Fruit fly (Drosophila melanogaster) whole organism, embryonic: ENCODE data around the gene sol.

Experiments
- Bteb2 ChIP-seq: fragments of 200-800 bp; sonication (Bioruptor generic); optimal IDR thresholded peaks from 2 replicates; lab custom pipeline; 2016; ENCODE audit warnings: missing biosample characterization, missing genetic modification characterization
- CG10366 ChIP-seq: fragments of 200-800 bp; sonication (Bioruptor generic); IDR thresholded peaks from 2 replicates; pipeline ENCODE4 v1.3.6; 2022; ENCODE audit warnings: missing biosample characterization, missing genetic modification characterization
- CG11560 ChIP-seq: fragments of 200-800 bp; sonication (Bioruptor generic); IDR thresholded peaks from 3 replicates; pipeline ENCODE4 v1.3.6; 2022; ENCODE audit warnings: missing biosample characterization, missing genetic modification characterization
- CG12236 ChIP-seq: fragments of 200-800 bp; sonication (Bioruptor generic); optimal IDR thresholded peaks from 2 replicates; lab custom pipeline; 2016; ENCODE audit warnings: missing biosample characterization, missing genetic modification characterization
- CG15011 ChIP-seq: fragments of 200-800 bp; sonication (Bioruptor generic); optimal IDR thresholded peaks from 3 replicates; lab custom pipeline; 2018; ENCODE audit warnings: missing biosample characterization, mild to moderate bottlenecking, missing genetic modification characterization
- CG15479 ChIP-seq: fragments of 200-800 bp; sonication (Bioruptor generic); optimal IDR thresholded peaks from 3 replicates; lab custom pipeline; 2019; ENCODE audit warnings: missing biosample characterization, mild to moderate bottlenecking, missing genetic modification characterization, moderate library complexity
- CG1647 ChIP-seq: fragments of 200-800 bp; sonication (Bioruptor generic); optimal IDR thresholded peaks from 3 replicates; lab custom pipeline; 2016; ENCODE audit warnings: missing biosample characterization, missing genetic modification characterization
- CG18619 ChIP-seq: fragments of 200-800 bp; sonication (Bioruptor generic); optimal IDR thresholded peaks from 3 replicates; lab custom pipeline; 2017; ENCODE audit warnings: missing biosample characterization, mild to moderate bottlenecking, missing genetic modification characterization
- CG18764 ChIP-seq: fragments of 200-800 bp; sonication (Bioruptor generic); optimal IDR thresholded peaks from 3 replicates; lab custom pipeline; 2016; ENCODE audit warnings: missing biosample characterization, missing genetic modification characterization
- CG3163 ChIP-seq: fragments of 200-800 bp; sonication (Bioruptor generic); optimal IDR thresholded peaks from 3 replicates; lab custom pipeline; 2016; ENCODE audit warnings: missing biosample characterization, missing genetic modification characterization
- CG3281 ChIP-seq: fragments of 200-800 bp; sonication (Bioruptor generic); optimal IDR thresholded peaks from 3 replicates; lab custom pipeline; 2017; ENCODE audit warnings: missing biosample characterization, mild to moderate bottlenecking, missing genetic modification characterization
- CG33557 ChIP-seq: fragments of 200-800 bp; sonication (Bioruptor generic); optimal IDR thresholded peaks from 2 replicates; lab custom pipeline; 2019; ENCODE audit warnings: missing biosample characterization, mild to moderate bottlenecking, missing genetic modification characterization, moderate library complexity
- CG34224 ChIP-seq: fragments of 200-800 bp; sonication (Bioruptor generic); IDR thresholded peaks from 3 replicates; pipeline ENCODE4 v1.3.6; 2022; ENCODE audit warnings: missing biosample characterization, missing genetic modification characterization; ENCODE audit not compliant: partially characterized antibody
- CG4854 ChIP-seq: fragments of 200-800 bp; sonication (Bioruptor generic); optimal IDR thresholded peaks from 2 replicates; lab custom pipeline; 2016; ENCODE audit warnings: missing biosample characterization, missing genetic modification characterization, inconsistent platforms
- CG6689 ChIP-seq: fragments of 200-800 bp; sonication (Bioruptor generic); IDR thresholded peaks from 2 replicates; pipeline ENCODE4 v1.3.6; 2022; ENCODE audit warnings: missing biosample characterization, missing genetic modification characterization
- CG6813 ChIP-seq: fragments of 200-800 bp; sonication (Bioruptor generic); optimal IDR thresholded peaks from 2 replicates; lab custom pipeline; 2017; ENCODE audit warnings: missing biosample characterization, missing genetic modification characterization, mild to moderate bottlenecking, moderate library complexity, missing genetic modification reagents
- CG7372 ChIP-seq: fragments of 200-800 bp; sonication (Bioruptor generic); IDR thresholded peaks from 2 replicates; pipeline ENCODE4 v1.3.6; 2022; ENCODE audit warnings: missing biosample characterization, missing genetic modification characterization
- CG8290 ChIP-seq, 3 experiments: fragments of 200-800 bp; sonication (Bioruptor generic); optimal IDR thresholded peaks; 2 replicates each; lab custom pipeline; 2016 to 2019; ENCODE audit warnings: missing biosample characterization in 3 of 3, missing genetic modification characterization in 3 of 3, mild to moderate bottlenecking in 2 of 3, moderate library complexity in 1 of 3
- CG9932 ChIP-seq: fragments of 200-800 bp; sonication (Bioruptor generic); IDR thresholded peaks from 2 replicates; pipeline ENCODE4 v1.3.6; 2022; ENCODE audit warnings: missing biosample characterization, missing genetic modification characterization
- D19B ChIP-seq: fragments of 200-800 bp; sonication (Bioruptor generic); optimal IDR thresholded peaks from 2 replicates; lab custom pipeline; 2017; ENCODE audit warnings: missing biosample characterization, mild to moderate bottlenecking, missing genetic modification characterization
- Doc3 ChIP-seq: fragments of 200-800 bp; sonication (Bioruptor generic); IDR thresholded peaks from 3 replicates; pipeline ENCODE4 v1.3.6; 2022; ENCODE audit warnings: missing biosample characterization, missing genetic modification characterization; ENCODE audit not compliant: partially characterized antibody
- HmgZ ChIP-seq: fragments of 200-800 bp; sonication (Bioruptor generic); optimal IDR thresholded peaks from 2 replicates; lab custom pipeline; 2018; ENCODE audit warnings: missing biosample characterization, mild to moderate bottlenecking, missing genetic modification characterization
- Hr51 ChIP-seq, 2 experiments: fragments of 200-800 bp; sonication (Bioruptor generic); optimal IDR thresholded peaks; 2 replicates in 1 of 2; 3 replicates in 1 of 2; lab custom pipeline; 2016 to 2018; ENCODE audit warnings: missing biosample characterization in 2 of 2, missing genetic modification characterization in 2 of 2, mild to moderate bottlenecking in 1 of 2, moderate library complexity in 1 of 2
- Nf-YB ChIP-seq: fragments of 200-800 bp; sonication (Bioruptor generic); optimal IDR thresholded peaks from 3 replicates; lab custom pipeline; 2019; ENCODE audit warnings: missing biosample characterization, mild to moderate bottlenecking, missing genetic modification characterization, moderate library complexity
- Optix ChIP-seq: fragments of 200-800 bp; sonication (Bioruptor generic); IDR thresholded peaks from 3 replicates; pipeline ENCODE4 v1.3.6; 2022; ENCODE audit warnings: missing biosample characterization, missing genetic modification characterization
- Ssrp ChIP-seq: fragments of 200-800 bp; sonication (Bioruptor generic); optimal IDR thresholded peaks from 2 replicates; lab custom pipeline; 2018; ENCODE audit warnings: missing biosample characterization, mild to moderate bottlenecking, missing genetic modification characterization, moderate library complexity
- ap ChIP-seq: fragments of 200-800 bp; sonication (Bioruptor generic); IDR thresholded peaks from 2 replicates; pipeline ENCODE4 v1.3.6; 2022; ENCODE audit warnings: missing biosample characterization, missing genetic modification characterization
- dpn ChIP-seq, 2 experiments: fragments of 200-800 bp; sonication (Bioruptor generic); optimal IDR thresholded peaks; 3 replicates each; lab custom pipeline; 2016; ENCODE audit warnings: missing biosample characterization in 2 of 2, missing genetic modification characterization in 2 of 2
- emc ChIP-seq: fragments of 200-800 bp; sonication (Bioruptor generic); optimal IDR thresholded peaks from 2 replicates; lab custom pipeline; 2016; ENCODE audit warnings: missing biosample characterization, missing genetic modification characterization
- fd64A ChIP-seq: fragments of 200-800 bp; sonication (Bioruptor generic); optimal IDR thresholded peaks from 3 replicates; lab custom pipeline; 2018; ENCODE audit warnings: missing biosample characterization, mild to moderate bottlenecking, missing genetic modification characterization
- gcm2 ChIP-seq: fragments of 200-800 bp; sonication (Bioruptor generic); optimal IDR thresholded peaks from 2 replicates; lab custom pipeline; 2016; ENCODE audit warnings: missing biosample characterization, missing genetic modification characterization
- grau ChIP-seq: fragments of 200-800 bp; optimal IDR thresholded peaks from 3 replicates; lab custom pipeline; 2019; ENCODE audit warnings: missing biosample characterization, mild to moderate bottlenecking, missing genetic modification characterization, moderate library complexity
- gro ChIP-seq: fragments of 200-800 bp; sonication (Bioruptor generic); optimal IDR thresholded peaks from 2 replicates; lab custom pipeline; 2016; ENCODE audit warnings: missing biosample characterization, missing genetic modification characterization
- hb ChIP-seq: fragments of 200-800 bp; sonication (Bioruptor generic); IDR thresholded peaks from 3 replicates; pipeline ENCODE4 v1.3.6; 2022; ENCODE audit warnings: missing biosample characterization, missing genetic modification characterization; ENCODE audit not compliant: partially characterized antibody
- inv ChIP-seq: fragments of 200-800 bp; sonication (Bioruptor generic); IDR thresholded peaks from 2 replicates; pipeline ENCODE4 v1.3.6; 2022; ENCODE audit warnings: missing biosample characterization, missing genetic modification characterization; ENCODE audit not compliant: partially characterized antibody
- jigr1 ChIP-seq: fragments of 200-800 bp; sonication (Bioruptor generic); IDR thresholded peaks from 3 replicates; pipeline ENCODE4 v1.3.6; 2022; ENCODE audit warnings: missing biosample characterization, missing genetic modification characterization
- jumu ChIP-seq: fragments of 200-800 bp; sonication (Bioruptor generic); optimal IDR thresholded peaks from 3 replicates; lab custom pipeline; 2016; ENCODE audit warnings: missing biosample characterization, missing genetic modification characterization
- ken ChIP-seq: fragments of 200-800 bp; sonication (Bioruptor generic); IDR thresholded peaks from 3 replicates; pipeline ENCODE4 v1.3.6; 2022; ENCODE audit warnings: missing biosample characterization, missing genetic modification characterization
- lab ChIP-seq: fragments of 200-800 bp; sonication (Bioruptor generic); optimal IDR thresholded peaks from 3 replicates; lab custom pipeline; 2017; ENCODE audit warnings: missing biosample characterization, missing genetic modification characterization, mild to moderate bottlenecking, moderate library complexity, missing genetic modification reagents
- mld ChIP-seq: fragments of 200-800 bp; sonication (Bioruptor generic); IDR thresholded peaks from 3 replicates; pipeline ENCODE4 v1.3.6; 2022; ENCODE audit warnings: missing biosample characterization, missing genetic modification characterization; ENCODE audit not compliant: partially characterized antibody
- oc ChIP-seq: fragments of 200-800 bp; sonication (Bioruptor generic); optimal IDR thresholded peaks from 2 replicates; lab custom pipeline; 2018; ENCODE audit warnings: missing biosample characterization, mild to moderate bottlenecking, missing genetic modification characterization, moderate library complexity
- odd ChIP-seq: fragments of 200-800 bp; sonication (Bioruptor generic); optimal IDR thresholded peaks from 2 replicates; lab custom pipeline; 2017; ENCODE audit warnings: missing biosample characterization, mild to moderate bottlenecking, missing genetic modification characterization
- peb ChIP-seq: fragments of 200-800 bp; sonication (Bioruptor generic); IDR thresholded peaks from 2 replicates; pipeline ENCODE4 v1.3.6; 2022; ENCODE audit warnings: missing biosample characterization, missing genetic modification characterization
- schlank ChIP-seq: fragments of 200-800 bp; sonication (Bioruptor generic); optimal IDR thresholded peaks from 2 replicates; lab custom pipeline; 2018; ENCODE audit warnings: missing biosample characterization, mild to moderate bottlenecking, missing genetic modification characterization
- sim ChIP-seq: fragments of 200-800 bp; sonication (Bioruptor generic); IDR thresholded peaks from 2 replicates; pipeline ENCODE4 v1.3.6; 2022; ENCODE audit warnings: missing biosample characterization, missing genetic modification characterization
- toy ChIP-seq: fragments of 200-800 bp; sonication (Bioruptor generic); IDR thresholded peaks from 2 replicates; pipeline ENCODE4 v1.3.6; 2022; ENCODE audit warnings: missing biosample characterization, missing genetic modification characterization
- trh ChIP-seq: fragments of 200-800 bp; sonication (Bioruptor generic); optimal IDR thresholded peaks from 2 replicates; lab custom pipeline; 2016; ENCODE audit warnings: missing biosample characterization, missing genetic modification characterization
- wek ChIP-seq: fragments of 200-800 bp; sonication (Bioruptor generic); optimal IDR thresholded peaks from 3 replicates; lab custom pipeline; 2018; ENCODE audit warnings: missing biosample characterization, mild to moderate bottlenecking, missing genetic modification characterization, moderate library complexity

sol gene

DNA sequence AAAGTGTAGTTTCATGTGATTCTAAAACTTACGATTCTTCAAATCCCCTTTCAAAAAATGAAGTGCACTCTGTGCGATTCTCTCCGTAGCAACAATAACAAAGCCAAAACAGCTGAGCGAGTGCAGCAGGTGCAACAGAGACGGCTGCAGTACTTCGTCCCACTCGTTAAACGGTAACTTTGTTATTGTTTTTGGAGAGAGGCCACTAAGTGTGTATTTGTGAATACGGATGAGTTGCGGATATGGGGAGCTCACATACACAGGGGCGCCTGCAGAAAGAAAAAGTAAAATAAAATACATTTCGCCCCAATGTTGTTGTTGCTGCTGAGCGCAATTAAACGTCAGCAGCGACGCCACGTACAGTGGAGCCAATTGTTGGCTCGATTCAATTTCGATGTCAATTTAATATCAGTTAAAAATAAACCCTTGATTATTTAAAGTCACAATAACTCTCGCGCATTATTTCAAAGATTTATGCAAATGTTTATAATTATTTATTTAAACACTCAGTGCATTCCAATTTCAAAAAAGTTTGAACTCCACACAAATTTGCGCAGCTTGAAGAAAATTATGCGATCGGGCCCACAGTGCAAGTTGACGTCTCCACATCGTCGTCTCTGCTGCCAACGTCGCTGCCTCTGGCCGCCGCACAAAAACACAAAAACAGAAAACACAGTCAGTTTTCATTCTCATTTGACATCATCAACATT, 17.4 kb downstream of the sol start (continued):
- TF ChIP-seq grau (tag; lab: Kevin White, UChicago) (peak; percentile 98), odd (peak; percentile 97), HmgZ (peak; percentile 99), trh (GFP tag; lab: Kevin White, UChicago) (peak; percentile 94), Ssrp (peak; percentile 98), lab (GFP tag; lab: Kevin White, UChicago) (peak; percentile 99), inv (GFP tag; lab: Robert Waterston, UW) (0 out of 2 replicates have a peak, but pooled peaks have one; percentile 20), CG7372 (GFP tag; lab: Robert Waterston, UW) (peak; percentile 95), CG11560 (tag; lab: Robert Waterston, UW) (peak; percentile 91; the same call in 2 of the 3 replicates), ap (GFP tag; lab: Robert Waterston, UW) (peak; percentile 91), CG6689 (GFP tag; lab: Robert Waterston, UW) (peak; percentile 97), CG8290 (GFP tag; optimal IDR thresholded peaks at IDR 0.05; lab: Kevin White, UChicago) (peak; percentile 90), CG8290 (tag; optimal IDR thresholded peaks at IDR 0.05; lab: Kevin White, UChicago) (peak; percentile 84 to 86), gcm2 (GFP tag; lab: Kevin White, UChicago) (peak; percentile 93), dpn (GFP tag; optimal IDR thresholded peaks at IDR 0.05; lab: Kevin White, UChicago) (peak; percentile 97 to 98), sim (GFP tag; lab: Robert Waterston, UW) (peak; percentile 90), peb (GFP tag; lab: Robert Waterston, UW) (peak; percentile 95), CG34224 (GFP tag; lab: Robert Waterston, UW) (no peak), CG18764 (GFP tag; lab: Kevin White, UChicago) (peak; percentile 93), oc (tag; lab: Kevin White, UChicago) (peak; percentile 97), wek (GFP tag; lab: Kevin White, UChicago) (peak; percentile 84), Doc3 (GFP tag; lab: Robert Waterston, UW) (no peak), CG15011 (peak; percentile 97), D19B (GFP tag; lab: Kevin White, UChicago) (peak; percentile 91), gro (GFP tag; lab: Kevin White, UChicago) (peak; percentile 95), CG3281 (GFP tag; lab: Kevin White, UChicago) (peak; percentile 99), CG1647 (GFP tag; lab: Kevin White, UChicago) (peak; percentile 95), Nf-YB (GFP tag; lab: Kevin White, UChicago) (peak; percentile 86), jigr1 (peak; percentile 93), fd64A (GFP tag; lab: Kevin White, UChicago) (peak; percentile 96), CG3163 (GFP tag; lab: Kevin White, UChicago) (peak; percentile 80), mld (GFP tag; lab: Robert Waterston, UW) (no peak), CG4854 (GFP tag; lab: Kevin White, UChicago) (peak; percentile 94), hb (GFP tag; lab: Robert Waterston, UW) (0 out of 3 replicates have a peak, but pooled peaks have one; percentile 59), CG10366 (GFP tag; lab: Robert Waterston, UW) (peak; percentile 95), schlank (tag; lab: Kevin White, UChicago) (peak; percentile 98), CG9932 (GFP tag; lab: Robert Waterston, UW) (peak; percentile 97), CG15479 (GFP tag; lab: Kevin White, UChicago) (peak; percentile 27), emc (GFP tag; lab: Kevin White, UChicago) (peak; percentile 93), CG12236 (GFP tag; lab: Kevin White, UChicago) (peak; percentile 92), Hr51 (GFP tag; optimal IDR thresholded peaks at IDR 0.05; lab: Kevin White, UChicago) (peak; percentile 96 to 98), CG33557 (GFP tag; lab: Kevin White, UChicago) (peak; percentile 95), ken (peak; percentile 94), CG18619 (GFP tag; lab: Kevin White, UChicago) (peak; percentile 98), Optix (GFP tag; lab: Robert Waterston, UW) (peak; percentile 95), Bteb2 (GFP tag; lab: Kevin White, UChicago) (peak; percentile 97), toy (GFP tag; lab: Robert Waterston, UW) (peak; percentile 90), CG6813 (GFP tag; lab: Kevin White, UChicago) (peak; percentile 98), jumu (GFP tag; lab: Kevin White, UChicago) (peak; percentile 93)
